Fruit fly (Drosophila melanogaster): Measurements from ENCODE around the gene sofe.

sofe gene

DNA sequence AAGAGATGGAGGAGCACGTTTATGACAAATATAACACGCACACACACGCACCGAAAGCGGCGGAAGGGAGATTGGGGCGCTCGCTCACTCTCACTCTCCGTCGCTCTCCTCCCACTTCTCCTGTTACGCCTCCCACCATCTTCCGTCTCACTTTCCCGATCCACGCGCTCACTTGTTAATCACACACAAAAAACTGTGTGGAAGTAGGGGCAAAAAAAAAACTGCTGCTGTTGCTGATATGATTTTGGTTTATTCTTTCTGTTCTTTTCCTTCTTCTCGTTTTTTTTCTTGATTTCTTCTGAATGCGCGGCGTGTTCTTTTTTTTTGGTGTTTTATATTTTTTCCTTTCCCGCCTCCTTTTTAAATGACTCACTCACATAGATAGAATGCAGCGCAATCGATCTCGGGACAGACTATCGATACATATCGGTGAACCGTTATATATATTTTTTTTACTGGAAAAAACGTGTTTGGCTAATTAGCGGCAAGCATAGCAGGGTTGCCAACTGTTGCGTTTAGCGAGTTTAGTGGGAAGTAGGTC lies 51.5 kb downstream of the sofe start (continued):
- TF ChIP-seq yki (optimal IDR thresholded peaks at IDR 0.05) (peak; percentile 13), CTCF (GFP tag; optimal IDR thresholded peaks at IDR 0.05) (no peak), Dip3 (GFP tag; optimal IDR thresholded peaks at IDR 0.05) (no peak), tll (GFP tag; optimal IDR thresholded peaks at IDR 0.05) (no peak), stwl (tag; optimal IDR thresholded peaks at IDR 0.05) (peak; percentile 12), H15 (GFP tag; IDR thresholded peaks at IDR 0.05) (no peak), TFAM (GFP tag; optimal IDR thresholded peaks at IDR 0.05) (no peak), Ets97D (GFP tag; optimal IDR thresholded peaks at IDR 0.05) (peak; percentile 3), zf30C (GFP tag; optimal IDR thresholded peaks at IDR 0.05) (no peak), CG8765 (GFP tag; IDR thresholded peaks at IDR 0.05) (no peak), wek (GFP tag; optimal IDR thresholded peaks at IDR 0.05) (no peak), CG13775 (GFP tag; optimal IDR thresholded peaks at IDR 0.05) (no peak), pb (GFP tag; optimal IDR thresholded peaks at IDR 0.05) (no peak), CG18262 (tag; optimal IDR thresholded peaks at IDR 0.05) (no peak), Asciz (GFP tag; optimal IDR thresholded peaks at IDR 0.05) (no peak), lab (GFP tag; optimal IDR thresholded peaks at IDR 0.05) (peak; percentile 32), caup (GFP tag; optimal IDR thresholded peaks at IDR 0.05; ENCODE audit: severe bottlenecking) (peak; percentile 5), Nf-YC (tag; optimal IDR thresholded peaks at IDR 0.05) (no peak), CG2712 (tag; optimal IDR thresholded peaks at IDR 0.05) (no peak), CG6654 (GFP tag; optimal IDR thresholded peaks at IDR 0.05) (no peak), Drgx (GFP tag; IDR thresholded peaks at IDR 0.05) (peak; percentile 80), sqz (GFP tag; optimal IDR thresholded peaks at IDR 0.05) (peak; percentile 97), kay (GFP tag; optimal IDR thresholded peaks at IDR 0.05) (peak; percentile 45), CG12236 (GFP tag; optimal IDR thresholded peaks at IDR 0.05) (no peak), lilli (GFP tag; optimal IDR thresholded peaks at IDR 0.05) (no peak), CG4328 (GFP tag; optimal IDR thresholded peaks at IDR 0.05) (no peak), CG9215 (GFP tag; IDR thresholded peaks at IDR 0.05) (no peak), CG2120 (GFP tag; optimal IDR thresholded peaks at IDR 0.05) (no peak), repo (GFP tag; optimal IDR thresholded peaks at IDR 0.05) (no peak), otp (GFP tag; IDR thresholded peaks at IDR 0.05) (no peak; the same call in 2 of the 3 replicates), CG10321 (GFP tag; IDR thresholded peaks at IDR 0.05) (no peak), ATbp (GFP tag; optimal IDR thresholded peaks at IDR 0.05) (no peak), ap (GFP tag; IDR thresholded peaks at IDR 0.05) (no peak), psq (GFP tag; optimal IDR thresholded peaks at IDR 0.05) (peak; percentile 83), mld (GFP tag; IDR thresholded peaks at IDR 0.05; ENCODE audit: partially characterized antibody) (0 out of 3 replicates have a peak, but pooled peaks have one; percentile 23), knrl (GFP tag; IDR thresholded peaks at IDR 0.05; ENCODE audit: partially characterized antibody) (peak; percentile 41; the same call in 1 of the 3 replicates), CG4617 (GFP tag; optimal IDR thresholded peaks at IDR 0.05; ENCODE audit: borderline replicate concordance) (no peak), dimm (GFP tag; IDR thresholded peaks at IDR 0.05) (no peak), pho (GFP tag; optimal IDR thresholded peaks at IDR 0.05) (no peak), hbn (GFP tag; IDR thresholded peaks at IDR 0.05; ENCODE audit: partially characterized antibody) (peak; percentile 45), lola (GFP tag; optimal IDR thresholded peaks at IDR 0.05) (no peak), ab (GFP tag; optimal IDR thresholded peaks at IDR 0.05) (no peak), rib (GFP tag; IDR thresholded peaks at IDR 0.05) (peak; percentile 54), CG12155 (GFP tag; optimal IDR thresholded peaks at IDR 0.05) (no peak), Poxn (GFP tag; IDR thresholded peaks at IDR 0.05) (no peak), ERR (GFP tag; optimal IDR thresholded peaks at IDR 0.05) (no peak), vvl (GFP tag; IDR thresholded peaks at IDR 0.05) (no peak), dpn (GFP tag; optimal IDR thresholded peaks at IDR 0.05) (no peak), gcm2 (GFP tag; optimal IDR thresholded peaks at IDR 0.05) (no peak), crol (GFP tag; IDR thresholded peaks at IDR 0.05) (peak; percentile 89), sc (optimal IDR thresholded peaks at IDR 0.05) (no peak), sc (GFP tag; optimal IDR thresholded peaks at IDR 0.05) (no peak)
